Fruit fly (Drosophila melanogaster) whole organism, embryonic: Measurements from ENCODE around the gene Rpt6.

ENCODE experiments used
- Asciz ChIP-seq: fragments of 200-800 bp; sonication (Bioruptor generic); optimal IDR thresholded peaks from 2 replicates; lab custom pipeline; 2017; ENCODE audit warnings: missing biosample characterization, mild to moderate bottlenecking, missing genetic modification characterization, missing genetic modification reagents
- Atf3 ChIP-seq: fragments of 200-800 bp; sonication (Bioruptor generic); optimal IDR thresholded peaks from 3 replicates; lab custom pipeline; 2016; ENCODE audit warnings: missing biosample characterization, missing genetic modification characterization
- CG11247 ChIP-seq: fragments of 200-800 bp; sonication (Bioruptor generic); IDR thresholded peaks from 2 replicates; pipeline ENCODE4 v1.3.6; 2022; ENCODE audit warnings: missing biosample characterization, missing genetic modification characterization
- CG11504 ChIP-seq: fragments of 200-800 bp; sonication (Bioruptor generic); optimal IDR thresholded peaks from 3 replicates; lab custom pipeline; 2019; ENCODE audit warnings: missing biosample characterization, mild to moderate bottlenecking, missing genetic modification characterization, moderate library complexity
- CG11695 ChIP-seq: fragments of 200-800 bp; sonication (Bioruptor generic); IDR thresholded peaks from 3 replicates; pipeline ENCODE4 v1.3.6; 2022; ENCODE audit warnings: missing biosample characterization, missing genetic modification characterization
- CG12391 ChIP-seq: fragments of 200-800 bp; sonication (Bioruptor generic); optimal IDR thresholded peaks from 3 replicates; lab custom pipeline; 2018; ENCODE audit warnings: missing biosample characterization, mild to moderate bottlenecking, missing genetic modification characterization, moderate library complexity
- CG14014 ChIP-seq: fragments of 200-800 bp; sonication (Bioruptor generic); IDR thresholded peaks from 2 replicates; pipeline ENCODE4 v1.3.6; 2022; ENCODE audit warnings: missing biosample characterization, missing genetic modification characterization
- CG1529 ChIP-seq: fragments of 200-800 bp; sonication (Bioruptor generic); optimal IDR thresholded peaks from 3 replicates; lab custom pipeline; 2018; ENCODE audit warnings: missing biosample characterization, missing genetic modification characterization
- CG15514 ChIP-seq: fragments of 200-800 bp; sonication (Bioruptor generic); optimal IDR thresholded peaks from 3 replicates; lab custom pipeline; 2017; ENCODE audit warnings: missing biosample characterization, missing genetic modification characterization, mild to moderate bottlenecking, moderate library complexity, missing genetic modification reagents
- CG15601 ChIP-seq: fragments of 200-800 bp; sonication (Bioruptor generic); optimal IDR thresholded peaks from 3 replicates; lab custom pipeline; 2019; ENCODE audit warnings: missing biosample characterization, mild to moderate bottlenecking, missing genetic modification characterization, moderate library complexity
- CG1603 ChIP-seq: fragments of 200-800 bp; sonication (Bioruptor generic); optimal IDR thresholded peaks from 2 replicates; lab custom pipeline; 2019; ENCODE audit warnings: missing biosample characterization, mild to moderate bottlenecking, missing genetic modification characterization, moderate library complexity
- CG17328 ChIP-seq: fragments of 200-800 bp; sonication (Bioruptor generic); IDR thresholded peaks from 2 replicates; pipeline ENCODE4 v1.3.6; 2022; ENCODE audit warnings: missing biosample characterization, missing genetic modification characterization
- CG4360 ChIP-seq: fragments of 200-800 bp; sonication (Bioruptor generic); IDR thresholded peaks from 2 replicates; pipeline ENCODE4 v1.3.6; 2022; ENCODE audit warnings: missing biosample characterization, missing genetic modification characterization
- CG7928 ChIP-seq: fragments of 200-800 bp; sonication (Bioruptor generic); optimal IDR thresholded peaks from 2 replicates; lab custom pipeline; 2017; ENCODE audit warnings: missing biosample characterization, mild to moderate bottlenecking, missing genetic modification characterization
- CG7987 ChIP-seq: fragments of 200-800 bp; sonication (Bioruptor generic); optimal IDR thresholded peaks from 2 replicates; lab custom pipeline; 2018; ENCODE audit warnings: missing biosample characterization, mild to moderate bottlenecking, missing genetic modification characterization, moderate library complexity
- CG8089 ChIP-seq: fragments of 200-800 bp; sonication (Bioruptor generic); optimal IDR thresholded peaks from 3 replicates; lab custom pipeline; 2016; ENCODE audit warnings: missing biosample characterization, missing genetic modification characterization
- CG8281 ChIP-seq: fragments of 200-800 bp; sonication (Bioruptor generic); optimal IDR thresholded peaks from 2 replicates; lab custom pipeline; 2018; ENCODE audit warnings: missing biosample characterization, mild to moderate bottlenecking, missing genetic modification characterization, moderate library complexity
- CG8944 ChIP-seq: fragments of 200-800 bp; sonication (Bioruptor generic); optimal IDR thresholded peaks from 3 replicates; lab custom pipeline; 2016; ENCODE audit warnings: missing biosample characterization, missing genetic modification characterization
- D19B ChIP-seq: fragments of 200-800 bp; sonication (Bioruptor generic); optimal IDR thresholded peaks from 2 replicates; lab custom pipeline; 2017; ENCODE audit warnings: missing biosample characterization, mild to moderate bottlenecking, missing genetic modification characterization
- Dp ChIP-seq: fragments of 200-800 bp; sonication (Bioruptor generic); optimal IDR thresholded peaks from 2 replicates; lab custom pipeline; 2018; ENCODE audit warnings: missing biosample characterization, mild to moderate bottlenecking, missing genetic modification characterization, moderate library complexity
- H15 ChIP-seq: fragments of 200-800 bp; sonication (Bioruptor generic); IDR thresholded peaks from 3 replicates; pipeline ENCODE4 v1.3.6; 2022; ENCODE audit warnings: missing biosample characterization, missing genetic modification characterization
- HmgD ChIP-seq: fragments of 200-800 bp; sonication (Bioruptor generic); optimal IDR thresholded peaks from 3 replicates; lab custom pipeline; 2016; ENCODE audit warnings: missing biosample characterization, missing genetic modification characterization
- HmgZ ChIP-seq: fragments of 200-800 bp; sonication (Bioruptor generic); optimal IDR thresholded peaks from 2 replicates; lab custom pipeline; 2018; ENCODE audit warnings: missing biosample characterization, mild to moderate bottlenecking, missing genetic modification characterization
- MBD-R2 ChIP-seq: fragments of 200-800 bp; sonication (Bioruptor generic); IDR thresholded peaks from 2 replicates; pipeline ENCODE4 v1.3.6; 2022; ENCODE audit warnings: missing biosample characterization, missing genetic modification characterization
- NC2α ChIP-seq: fragments of 200-800 bp; sonication (Bioruptor generic); optimal IDR thresholded peaks from 2 replicates; lab custom pipeline; 2016; ENCODE audit warnings: missing biosample characterization, missing genetic modification characterization
- NC2β ChIP-seq: fragments of 200-800 bp; sonication (Bioruptor generic); optimal IDR thresholded peaks from 2 replicates; lab custom pipeline; 2016; ENCODE audit warnings: missing biosample characterization, missing genetic modification characterization
- NFAT ChIP-seq: fragments of 200-800 bp; sonication (Bioruptor generic); IDR thresholded peaks from 2 replicates; pipeline ENCODE4 v1.3.6; 2022; ENCODE audit warnings: missing biosample characterization, missing genetic modification characterization
- Nf-YA ChIP-seq: fragments of 200-800 bp; sonication (Bioruptor generic); IDR thresholded peaks from 2 replicates; pipeline ENCODE4 v1.3.6; 2022; ENCODE audit warnings: missing biosample characterization, missing genetic modification characterization
- NfI ChIP-seq: fragments of 200-800 bp; sonication (Bioruptor generic); optimal IDR thresholded peaks from 3 replicates; lab custom pipeline; 2018; ENCODE audit warnings: missing biosample characterization, mild to moderate bottlenecking, missing genetic modification characterization, moderate library complexity
- Optix ChIP-seq: fragments of 200-800 bp; sonication (Bioruptor generic); IDR thresholded peaks from 3 replicates; pipeline ENCODE4 v1.3.6; 2022; ENCODE audit warnings: missing biosample characterization, missing genetic modification characterization
- PHDP ChIP-seq: fragments of 200-800 bp; sonication (Bioruptor generic); optimal IDR thresholded peaks from 3 replicates; lab custom pipeline; 2018; ENCODE audit warnings: missing biosample characterization, mild to moderate bottlenecking, missing genetic modification characterization, moderate library complexity
- Ptx1 ChIP-seq: fragments of 200-800 bp; sonication (Bioruptor generic); IDR thresholded peaks from 2 replicates; pipeline ENCODE4 v1.3.6; 2022; ENCODE audit warnings: missing biosample characterization, missing genetic modification characterization
- bab2 ChIP-seq: fragments of 200-800 bp; sonication (Bioruptor generic); optimal IDR thresholded peaks from 2 replicates; lab custom pipeline; 2016; ENCODE audit warnings: missing biosample characterization, missing genetic modification characterization
- chif ChIP-seq, 2 experiments: fragments of 200-800 bp; sonication (Bioruptor generic); optimal IDR thresholded peaks; 3 replicates each; lab custom pipeline; 2016; ENCODE audit warnings: missing biosample characterization in 2 of 2, missing genetic modification characterization in 2 of 2
- dysf ChIP-seq: fragments of 200-800 bp; sonication (Bioruptor generic); IDR thresholded peaks from 3 replicates; pipeline ENCODE4 v1.3.6; 2022; ENCODE audit warnings: missing biosample characterization, missing genetic modification characterization
- ewg ChIP-seq: fragments of 200-800 bp; sonication (Bioruptor generic); optimal IDR thresholded peaks from 3 replicates; lab custom pipeline; 2017; ENCODE audit warnings: mild to moderate bottlenecking, missing biosample characterization, missing genetic modification reagents, missing genetic modification characterization
- hb ChIP-seq: fragments of 200-800 bp; sonication (Bioruptor generic); IDR thresholded peaks from 3 replicates; pipeline ENCODE4 v1.3.6; 2022; ENCODE audit warnings: missing biosample characterization, missing genetic modification characterization; ENCODE audit not compliant: partially characterized antibody
- hbn ChIP-seq: fragments of 200-800 bp; sonication (Bioruptor generic); IDR thresholded peaks from 2 replicates; pipeline ENCODE4 v1.3.6; 2022; ENCODE audit warnings: missing biosample characterization, missing genetic modification characterization; ENCODE audit not compliant: partially characterized antibody
- ind ChIP-seq: fragments of 200-800 bp; sonication (Bioruptor generic); optimal IDR thresholded peaks from 3 replicates; lab custom pipeline; 2016; ENCODE audit warnings: missing biosample characterization, missing genetic modification characterization
- jigr1 ChIP-seq: fragments of 200-800 bp; sonication (Bioruptor generic); IDR thresholded peaks from 3 replicates; pipeline ENCODE4 v1.3.6; 2022; ENCODE audit warnings: missing biosample characterization, missing genetic modification characterization
- jumu ChIP-seq: fragments of 200-800 bp; sonication (Bioruptor generic); optimal IDR thresholded peaks from 3 replicates; lab custom pipeline; 2016; ENCODE audit warnings: missing biosample characterization, missing genetic modification characterization
- maf-S ChIP-seq: fragments of 200-800 bp; sonication (Bioruptor generic); optimal IDR thresholded peaks from 2 replicates; lab custom pipeline; 2016; ENCODE audit warnings: missing biosample characterization, missing genetic modification characterization
- pfk ChIP-seq: fragments of 200-800 bp; sonication (Bioruptor generic); optimal IDR thresholded peaks from 2 replicates; lab custom pipeline; 2018; ENCODE audit warnings: missing biosample characterization, mild to moderate bottlenecking, missing genetic modification characterization, moderate library complexity
- phol ChIP-seq: fragments of 200-800 bp; sonication (Bioruptor generic); optimal IDR thresholded peaks from 3 replicates; lab custom pipeline; 2018; ENCODE audit warnings: missing biosample characterization, mild to moderate bottlenecking, missing genetic modification characterization, moderate library complexity
- scrt ChIP-seq: fragments of 200-800 bp; sonication (Bioruptor generic); optimal IDR thresholded peaks from 2 replicates; lab custom pipeline; 2018; ENCODE audit warnings: missing biosample characterization, mild to moderate bottlenecking, missing genetic modification characterization, moderate library complexity
- shn ChIP-seq: fragments of 200-800 bp; sonication (Bioruptor generic); optimal IDR thresholded peaks from 3 replicates; lab custom pipeline; 2016; ENCODE audit warnings: missing biosample characterization, missing genetic modification characterization
- sna ChIP-seq: fragments of 200-800 bp; sonication (Bioruptor generic); IDR thresholded peaks from 2 replicates; pipeline ENCODE4 v1.3.6; 2022; ENCODE audit warnings: missing biosample characterization, missing genetic modification characterization; ENCODE audit not compliant: partially characterized antibody
- sug ChIP-seq: fragments of 200-800 bp; optimal IDR thresholded peaks from 2 replicates; lab custom pipeline; 2019; ENCODE audit warnings: missing biosample characterization, mild to moderate bottlenecking, missing genetic modification characterization, moderate library complexity
- tgo ChIP-seq: fragments of 200-800 bp; sonication (Bioruptor generic); IDR thresholded peaks from 3 replicates; pipeline ENCODE4 v1.3.6; 2022; ENCODE audit warnings: missing biosample characterization, missing genetic modification characterization
- tio ChIP-seq: fragments of 200-800 bp; sonication (Bioruptor generic); optimal IDR thresholded peaks from 2 replicates; lab custom pipeline; 2017; ENCODE audit warnings: missing biosample characterization, missing genetic modification characterization, inconsistent platforms
- toy ChIP-seq: fragments of 200-800 bp; sonication (Bioruptor generic); IDR thresholded peaks from 2 replicates; pipeline ENCODE4 v1.3.6; 2022; ENCODE audit warnings: missing biosample characterization, missing genetic modification characterization

Rpt6 gene

DNA sequence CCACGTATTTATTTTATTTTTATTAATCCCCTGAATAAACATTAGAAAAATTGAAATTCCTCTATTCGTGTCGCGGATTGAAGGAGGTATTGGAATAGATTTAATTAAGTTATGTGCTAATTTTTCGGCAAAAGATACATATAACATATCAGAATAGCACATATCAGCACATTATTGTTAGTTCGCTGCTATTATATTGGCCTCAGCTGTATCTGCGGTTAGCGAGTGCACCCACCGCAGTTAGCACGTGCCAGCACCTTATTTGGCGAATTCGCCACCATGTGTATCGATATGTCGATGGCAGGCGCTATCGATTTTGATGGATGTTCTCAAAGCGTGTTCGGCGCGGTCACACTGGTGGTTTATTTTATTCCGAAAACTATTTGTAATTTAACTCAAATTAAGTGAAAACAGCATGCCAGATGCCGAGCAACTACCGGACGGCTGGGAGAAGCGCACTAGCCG lies 29.2 kb downstream of the Rpt6 start, which contains the start of gene dod (continued):
- no peak for TF ChIP-seq Asciz
- TF ChIP-seq CG7987 (GFP tag; lab: Kevin White, UChicago): no peak
- TF ChIP-seq CG7928 (GFP tag; lab: Kevin White, UChicago): peak; percentile 24
- peak; percentile 61; the same call in 1 of the 2 replicates for TF ChIP-seq NFAT
- TF ChIP-seq CG15514 (GFP tag; lab: Kevin White, UChicago): peak; percentile 88
- peak; percentile 29 to 32 for TF ChIP-seq chif (GFP tag; optimal IDR thresholded peaks at IDR 0.05; lab: Kevin White, UChicago)
- 0 out of 2 replicates have a peak, but pooled peaks have one; percentile 30 for TF ChIP-seq CG11247 (GFP tag; lab: Robert Waterston, UW)
- TF ChIP-seq CG17328 (GFP tag; lab: Robert Waterston, UW): peak; percentile 64
- peak; percentile 61 for TF ChIP-seq Ptx1
- no peak for TF ChIP-seq Nf-YA (GFP tag; lab: Robert Waterston, UW)
- no peak for TF ChIP-seq tio (GFP tag; lab: Kevin White, UChicago)
- TF ChIP-seq Atf3 (GFP tag; lab: Kevin White, UChicago): peak; percentile 26
- no peak for TF ChIP-seq CG1529 (GFP tag; lab: Kevin White, UChicago)
- TF ChIP-seq sna (GFP tag; lab: Robert Waterston, UW): peak; percentile 68
- peak; percentile 53 for TF ChIP-seq sug (tag; lab: Kevin White, UChicago)
- TF ChIP-seq dysf (GFP tag; lab: Robert Waterston, UW): peak; percentile 49; the same call in 1 of the 3 replicates
- peak; percentile 49 for TF ChIP-seq CG15601 (tag; lab: Kevin White, UChicago)
- peak; percentile 10 for TF ChIP-seq CG8089 (GFP tag; lab: Kevin White, UChicago)
- peak; percentile 46; the same call in 2 of the 3 replicates for TF ChIP-seq CG11695 (GFP tag; lab: Robert Waterston, UW)
- TF ChIP-seq CG14014: peak; percentile 48; the same call in 1 of the 2 replicates
- TF ChIP-seq PHDP: peak; percentile 65
- no peak; the same call in 2 of the 3 replicates for TF ChIP-seq tgo
- peak; percentile 74 for TF ChIP-seq phol
- no peak for TF ChIP-seq pfk (GFP tag; lab: Kevin White, UChicago)
- peak; percentile 67 for TF ChIP-seq hbn
- peak; percentile 15 for TF ChIP-seq ewg (GFP tag; lab: Kevin White, UChicago)
- no peak for TF ChIP-seq Optix (GFP tag; lab: Robert Waterston, UW)
- peak; percentile 98 for TF ChIP-seq MBD-R2 (GFP tag; lab: Robert Waterston, UW)
- TF ChIP-seq jigr1 (GFP tag; lab: Robert Waterston, UW): no peak
- TF ChIP-seq NC2α (GFP tag; lab: Kevin White, UChicago): no peak
- no peak for TF ChIP-seq toy (GFP tag; lab: Robert Waterston, UW)
- peak; percentile 62 for TF ChIP-seq HmgZ
- TF ChIP-seq NC2β (GFP tag; lab: Kevin White, UChicago): no peak
- TF ChIP-seq NfI (GFP tag; lab: Kevin White, UChicago): peak; percentile 62
- TF ChIP-seq Dp (GFP tag; lab: Kevin White, UChicago): peak; percentile 54
- peak; percentile 83 for TF ChIP-seq CG1603
- TF ChIP-seq maf-S (GFP tag; lab: Kevin White, UChicago): no peak
- no peak for TF ChIP-seq H15 (GFP tag; lab: Robert Waterston, UW)
- TF ChIP-seq scrt (GFP tag; lab: Kevin White, UChicago): no peak
- TF ChIP-seq hb (GFP tag; lab: Robert Waterston, UW): peak; percentile 68
- no peak for TF ChIP-seq D19B (GFP tag; lab: Kevin White, UChicago)
- TF ChIP-seq HmgD (GFP tag; lab: Kevin White, UChicago): peak; percentile 58
- no peak for TF ChIP-seq CG4360 (GFP tag; lab: Robert Waterston, UW)
- peak; percentile 46 for TF ChIP-seq jumu (GFP tag; lab: Kevin White, UChicago)
- TF ChIP-seq ind (GFP tag; lab: Kevin White, UChicago): peak; percentile 34
- no peak for TF ChIP-seq CG8281
- peak; percentile 42 for TF ChIP-seq CG8944 (GFP tag; lab: Kevin White, UChicago)
- TF ChIP-seq CG12391 (tag; lab: Kevin White, UChicago): peak; percentile 63
- peak; percentile 57 for TF ChIP-seq bab2 (GFP tag; lab: Kevin White, UChicago)
- peak; percentile 57 for TF ChIP-seq shn
- no peak for TF ChIP-seq CG11504 (tag; lab: Kevin White, UChicago)
